Fruit fly (Drosophila melanogaster): ENCODE data around the gene Ubx.

DNA sequence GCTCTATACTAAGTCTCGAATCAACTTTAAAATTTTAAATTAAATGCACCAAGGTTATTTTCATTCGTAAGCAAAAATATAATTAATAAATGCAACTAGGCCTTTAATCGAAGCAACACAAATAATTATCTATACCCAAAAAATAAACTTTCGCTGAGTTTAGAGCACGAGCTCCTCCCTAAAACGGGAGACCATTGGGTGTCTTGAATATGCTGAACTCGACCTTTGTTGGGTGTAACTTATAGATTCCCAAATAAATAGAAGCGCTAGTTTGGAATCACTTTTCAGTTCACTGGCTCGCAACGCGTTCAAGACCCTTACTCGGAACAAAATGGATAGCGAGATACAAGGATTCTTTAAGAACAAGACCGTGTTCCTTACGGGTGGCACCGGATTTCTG is 116.6 kb downstream of the Ubx start, which contains the start of gene CG17560:
- TF ChIP-seq YL-1 (GFP tag; optimal IDR thresholded peaks at IDR 0.05) (no peak), salm (tag; optimal IDR thresholded peaks at IDR 0.05) (no peak), Ada2b (GFP tag; IDR thresholded peaks at IDR 0.05) (no peak), sens (GFP tag) (no peak), cg (GFP tag; optimal IDR thresholded peaks at IDR 0.05) (no peak), Meics (GFP tag; optimal IDR thresholded peaks at IDR 0.05) (no peak)

All from whole organism, embryonic.